Fruit fly (Drosophila melanogaster) whole organism: ENCODE results near the gene Or65b.

Source experiments
- CG8478 ChIP-seq: fragments of >200 bp; optimal IDR thresholded peaks from 2 replicates; lab custom pipeline; 2018; ENCODE audit warnings: inconsistent platforms
- Dll ChIP-seq: fragments of >200 bp; optimal IDR thresholded peaks from 2 replicates; lab custom pipeline; 2017
- EcR ChIP-seq, 2 experiments: fragments of >200 bp; optimal IDR thresholded peaks; 2 replicates each; lab custom pipeline; 2017; ENCODE audit warnings: missing biosample characterization in 2 of 2, missing genetic modification characterization in 2 of 2, missing genetic modification reagents in 2 of 2
- pan ChIP-seq: fragments of >200 bp; optimal IDR thresholded peaks from 2 replicates; lab custom pipeline; 2017
- psq ChIP-seq: fragments of >200 bp; optimal IDR thresholded peaks from 2 replicates; lab custom pipeline; 2017
- usp ChIP-seq: fragments of >200 bp; optimal IDR thresholded peaks from 2 replicates; lab custom pipeline; 2017; ENCODE audit warnings: missing biosample characterization, missing genetic modification characterization, mixed read lengths

Or65b gene

dm6 chr3L:6325312-6325711 is at the start of gene Or65b:
Gene Or65b (plus strand): TSS chr3L:6325612.
- TF ChIP-seq psq (lab: Kevin White, UChicago), result no peak
- no peak for TF ChIP-seq usp
- TF ChIP-seq EcR (GFP tag; optimal IDR thresholded peaks at IDR 0.05; lab: Kevin White, UChicago), result no peak
- no peak for TF ChIP-seq Dll (lab: Kevin White, UChicago)
- no peak for TF ChIP-seq pan (lab: Kevin White, UChicago)
- TF ChIP-seq CG8478 (lab: Kevin White, UChicago), result no peak

dm6 chr3L:6285412-6285811 is 40.0 kb upstream of the Or65b start:
- TF ChIP-seq Dll (lab: Kevin White, UChicago) (no peak), psq (lab: Kevin White, UChicago) (no peak), pan (lab: Kevin White, UChicago) (no peak), EcR (GFP tag; optimal IDR thresholded peaks at IDR 0.05; lab: Kevin White, UChicago) (no peak), usp (no peak), CG8478 (lab: Kevin White, UChicago) (no peak)

- TF ChIP-seq usp, result no peak
- TF ChIP-seq Dll (lab: Kevin White, UChicago), result no peak
- TF ChIP-seq pan (lab: Kevin White, UChicago), result no peak
- TF ChIP-seq psq (lab: Kevin White, UChicago), result no peak
- no peak for TF ChIP-seq EcR (GFP tag; optimal IDR thresholded peaks at IDR 0.05; lab: Kevin White, UChicago)
- TF ChIP-seq CG8478 (lab: Kevin White, UChicago), result no peak
Observed at dm6 chr3L:6296611-6297010, 28.8 kb upstream of the Or65b start.

dm6 chr3L:6302500-6302899 is 22.9 kb upstream of the Or65b start:
- TF ChIP-seq CG8478 (lab: Kevin White, UChicago) (no peak), Dll (lab: Kevin White, UChicago) (no peak), usp (no peak), psq (lab: Kevin White, UChicago) (no peak), pan (lab: Kevin White, UChicago) (no peak), EcR (GFP tag; optimal IDR thresholded peaks at IDR 0.05; lab: Kevin White, UChicago) (no peak)

dm6 chr3L:6304859-6305258 is 20.6 kb upstream of the Or65b start:
- no peak for TF ChIP-seq usp
- TF ChIP-seq Dll (lab: Kevin White, UChicago), result no peak
- no peak for TF ChIP-seq pan (lab: Kevin White, UChicago)
- no peak for TF ChIP-seq EcR (GFP tag; optimal IDR thresholded peaks at IDR 0.05; lab: Kevin White, UChicago)
- TF ChIP-seq psq (lab: Kevin White, UChicago), result no peak
- no peak for TF ChIP-seq CG8478 (lab: Kevin White, UChicago)

dm6 chr3L:6307298-6307697 is 18.1 kb upstream of the Or65b start:
- no peak for TF ChIP-seq CG8478 (lab: Kevin White, UChicago)
- no peak for TF ChIP-seq pan (lab: Kevin White, UChicago)
- TF ChIP-seq Dll (lab: Kevin White, UChicago), result no peak
- TF ChIP-seq usp, result no peak
- TF ChIP-seq psq (lab: Kevin White, UChicago), result no peak
- no peak for TF ChIP-seq EcR (GFP tag; optimal IDR thresholded peaks at IDR 0.05; lab: Kevin White, UChicago)

dm6 chr3L:6308596-6308995 is 16.8 kb upstream of the Or65b start:
- TF ChIP-seq psq (lab: Kevin White, UChicago) (no peak), pan (lab: Kevin White, UChicago) (no peak), EcR (GFP tag; optimal IDR thresholded peaks at IDR 0.05; lab: Kevin White, UChicago) (no peak), CG8478 (lab: Kevin White, UChicago) (no peak), Dll (lab: Kevin White, UChicago) (no peak), usp (no peak)

dm6 chr3L:6309726-6310125 is 15.7 kb upstream of the Or65b start:
- TF ChIP-seq usp, result no peak
- no peak for TF ChIP-seq psq (lab: Kevin White, UChicago)
- no peak for TF ChIP-seq CG8478 (lab: Kevin White, UChicago)
- TF ChIP-seq EcR (GFP tag; optimal IDR thresholded peaks at IDR 0.05; lab: Kevin White, UChicago), result no peak
- no peak for TF ChIP-seq pan (lab: Kevin White, UChicago)
- no peak for TF ChIP-seq Dll (lab: Kevin White, UChicago)

- TF ChIP-seq pan (lab: Kevin White, UChicago), result no peak
- no peak for TF ChIP-seq usp
- no peak for TF ChIP-seq Dll (lab: Kevin White, UChicago)
- no peak for TF ChIP-seq psq (lab: Kevin White, UChicago)
- no peak for TF ChIP-seq CG8478 (lab: Kevin White, UChicago)
Observed at dm6 chr3L:6310489-6310888, 14.9 kb upstream of the Or65b start.

dm6 chr3L:6312029-6312623 is 13.3 kb upstream of the Or65b start:
- no peak for TF ChIP-seq pan (lab: Kevin White, UChicago)
- no peak for TF ChIP-seq EcR (GFP tag; optimal IDR thresholded peaks at IDR 0.05; lab: Kevin White, UChicago)
- TF ChIP-seq usp, result no peak
- no peak for TF ChIP-seq psq (lab: Kevin White, UChicago)
- no peak for TF ChIP-seq CG8478 (lab: Kevin White, UChicago)
- TF ChIP-seq Dll (lab: Kevin White, UChicago), result no peak

- TF ChIP-seq CG8478 (lab: Kevin White, UChicago), result no peak
- TF ChIP-seq pan (lab: Kevin White, UChicago), result peak; percentile 71
Observed at dm6 chr3L:6315693-6316092, 9.7 kb upstream of the Or65b start.

- TF ChIP-seq psq (lab: Kevin White, UChicago) (no peak), Dll (lab: Kevin White, UChicago) (no peak), pan (lab: Kevin White, UChicago) (no peak), EcR (GFP tag; optimal IDR thresholded peaks at IDR 0.05; lab: Kevin White, UChicago) (no peak), CG8478 (lab: Kevin White, UChicago) (no peak), usp (no peak)
Observed at dm6 chr3L:6317494-6317893, 7.9 kb upstream of the Or65b start.
